Fruit fly (Drosophila melanogaster): Measurements from ENCODE around the gene CG12084.

CG12084 gene

dm6 chr3L:1489523-1489922, 6.9 kb downstream of the CG12084 start, which contains the start of gene stet (continued):
- TF ChIP-seq disco-r (GFP tag; optimal IDR thresholded peaks at IDR 0.05) (no peak), CG7372 (GFP tag; IDR thresholded peaks at IDR 0.05) (no peak), CG10462 (GFP tag; optimal IDR thresholded peaks at IDR 0.05) (no peak), CG9932 (GFP tag; IDR thresholded peaks at IDR 0.05) (no peak), CG8089 (GFP tag; optimal IDR thresholded peaks at IDR 0.05) (no peak), Awh (GFP tag; IDR thresholded peaks at IDR 0.05) (peak; percentile 17; the same call in 1 of the 2 replicates), CG17385 (GFP tag; optimal IDR thresholded peaks at IDR 0.05) (no peak), CG14860 (GFP tag; IDR thresholded peaks at IDR 0.05; ENCODE audit: partially characterized antibody) (peak; percentile 41; the same call in 2 of the 3 replicates), unc-4 (GFP tag; IDR thresholded peaks at IDR 0.05; ENCODE audit: partially characterized antibody) (0 out of 2 replicates have a peak, but pooled peaks have one; percentile 18), CG2116 (GFP tag; optimal IDR thresholded peaks at IDR 0.05) (no peak), CG30431 (GFP tag; optimal IDR thresholded peaks at IDR 0.05) (no peak), emc (GFP tag; optimal IDR thresholded peaks at IDR 0.05) (no peak), HLH4C (GFP tag; IDR thresholded peaks at IDR 0.05; ENCODE audit: partially characterized antibody) (no peak), CG1832 (GFP tag; optimal IDR thresholded peaks at IDR 0.05) (no peak), Ets97D (GFP tag; optimal IDR thresholded peaks at IDR 0.05) (peak; percentile 11), CG10543 (GFP tag; optimal IDR thresholded peaks at IDR 0.05) (peak; percentile 44), CG6813 (GFP tag; optimal IDR thresholded peaks at IDR 0.05) (peak; percentile 48), CG4820 (GFP tag; optimal IDR thresholded peaks at IDR 0.05) (no peak), bcd (GFP tag; optimal IDR thresholded peaks at IDR 0.05) (no peak), Abd-B (GFP tag; optimal IDR thresholded peaks at IDR 0.05) (no peak), abd-A (tag; optimal IDR thresholded peaks at IDR 0.05) (no peak), CG12104 (GFP tag; optimal IDR thresholded peaks at IDR 0.05) (no peak), CG4854 (GFP tag; optimal IDR thresholded peaks at IDR 0.05) (no peak), CHES-1-like (GFP tag; optimal IDR thresholded peaks at IDR 0.05) (no peak), Camta (GFP tag; optimal IDR thresholded peaks at IDR 0.05) (no peak), row (GFP tag; IDR thresholded peaks at IDR 0.05) (peak; percentile 25; the same call in 1 of the 3 replicates), CG7556 (GFP tag; optimal IDR thresholded peaks at IDR 0.05) (no peak), CG18262 (tag; optimal IDR thresholded peaks at IDR 0.05) (no peak), CG17829 (tag; optimal IDR thresholded peaks at IDR 0.05) (no peak), CG14710 (tag; optimal IDR thresholded peaks at IDR 0.05) (no peak), CG17328 (GFP tag; IDR thresholded peaks at IDR 0.05) (0 out of 2 replicates have a peak, but pooled peaks have one; percentile 7), CG12769 (tag; optimal IDR thresholded peaks at IDR 0.05) (no peak), Pdp1 (GFP tag; optimal IDR thresholded peaks at IDR 0.05) (peak in 1 of 2 experiments; percentile 67), CG18764 (GFP tag; optimal IDR thresholded peaks at IDR 0.05) (no peak), z (GFP tag; IDR thresholded peaks at IDR 0.05) (no peak), gsb-n (tag; optimal IDR thresholded peaks at IDR 0.05) (no peak), CG11696 (GFP tag; IDR thresholded peaks at IDR 0.05) (no peak), tx (GFP tag; optimal IDR thresholded peaks at IDR 0.05) (no peak), Usf (GFP tag; optimal IDR thresholded peaks at IDR 0.05) (no peak), CG7786 (GFP tag; optimal IDR thresholded peaks at IDR 0.05) (no peak), CG13624 (GFP tag; optimal IDR thresholded peaks at IDR 0.05) (no peak), CG3163 (GFP tag; optimal IDR thresholded peaks at IDR 0.05) (no peak), Ets65A (GFP tag) (no peak), hb (GFP tag; IDR thresholded peaks at IDR 0.05; ENCODE audit: partially characterized antibody) (no peak), chinmo (GFP tag; IDR thresholded peaks at IDR 0.05; ENCODE audit: partially characterized antibody) (0 out of 4 replicates have a peak, but pooled peaks have one; percentile 51), Hand (GFP tag; optimal IDR thresholded peaks at IDR 0.05) (no peak), CG9797 (GFP tag; optimal IDR thresholded peaks at IDR 0.05) (no peak), HmgZ (tag; optimal IDR thresholded peaks at IDR 0.05) (no peak), Sry-δ (GFP tag; optimal IDR thresholded peaks at IDR 0.05) (no peak), CG10654 (GFP tag; optimal IDR thresholded peaks at IDR 0.05) (no peak), CG14965 (GFP tag; optimal IDR thresholded peaks at IDR 0.05; ENCODE audit: borderline replicate concordance) (no peak)
